Fruit fly (Drosophila melanogaster) whole organism, embryonic: ENCODE results near the gene CG46441.

Experiments used
- Adf1 ChIP-seq: fragments of 200-800 bp; sonication (Bioruptor generic); IDR thresholded peaks from 2 replicates; pipeline ENCODE4 v1.3.6; 2022; ENCODE audit warnings: missing biosample characterization, missing genetic modification characterization
- Atf3 ChIP-seq: fragments of 200-800 bp; sonication (Bioruptor generic); optimal IDR thresholded peaks from 3 replicates; lab custom pipeline; 2016; ENCODE audit warnings: missing biosample characterization, missing genetic modification characterization
- CG10147 ChIP-seq: fragments of 200-800 bp; sonication (Bioruptor generic); optimal IDR thresholded peaks from 2 replicates; lab custom pipeline; 2019; ENCODE audit warnings: missing biosample characterization, mild to moderate bottlenecking, missing genetic modification characterization, moderate library complexity
- CG11504 ChIP-seq: fragments of 200-800 bp; sonication (Bioruptor generic); optimal IDR thresholded peaks from 3 replicates; lab custom pipeline; 2019; ENCODE audit warnings: missing biosample characterization, mild to moderate bottlenecking, missing genetic modification characterization, moderate library complexity
- CG11696 ChIP-seq: fragments of 200-800 bp; sonication (Bioruptor generic); IDR thresholded peaks from 2 replicates; pipeline ENCODE4 v1.3.6; 2022; ENCODE audit warnings: missing biosample characterization, missing genetic modification characterization
- CG1602 ChIP-seq: fragments of 200-800 bp; sonication (Bioruptor generic); optimal IDR thresholded peaks from 3 replicates; lab custom pipeline; 2016; ENCODE audit warnings: missing biosample characterization, missing genetic modification characterization
- CG1603 ChIP-seq: fragments of 200-800 bp; sonication (Bioruptor generic); optimal IDR thresholded peaks from 2 replicates; lab custom pipeline; 2019; ENCODE audit warnings: missing biosample characterization, mild to moderate bottlenecking, missing genetic modification characterization, moderate library complexity
- CG17359 ChIP-seq: fragments of 200-800 bp; sonication (Bioruptor generic); optimal IDR thresholded peaks from 3 replicates; lab custom pipeline; 2018; ENCODE audit warnings: missing biosample characterization, mild to moderate bottlenecking, missing genetic modification characterization, moderate library complexity
- CG4328 ChIP-seq: fragments of 200-800 bp; sonication (Bioruptor generic); optimal IDR thresholded peaks from 3 replicates; lab custom pipeline; 2017; ENCODE audit warnings: missing biosample characterization, missing genetic modification reagents, missing genetic modification characterization
- CG4424 ChIP-seq: fragments of 200-800 bp; sonication (Bioruptor generic); optimal IDR thresholded peaks from 3 replicates; lab custom pipeline; 2016; ENCODE audit warnings: missing biosample characterization, missing genetic modification characterization
- CG4707 ChIP-seq: fragments of 200-800 bp; sonication (Bioruptor generic); optimal IDR thresholded peaks from 2 replicates; lab custom pipeline; 2018; ENCODE audit warnings: missing biosample characterization, mild to moderate bottlenecking, missing genetic modification characterization, moderate library complexity
- CG5953 ChIP-seq: fragments of 200-800 bp; sonication (Bioruptor generic); IDR thresholded peaks from 2 replicates; pipeline ENCODE4 v1.3.6; 2022; ENCODE audit warnings: missing biosample characterization, missing genetic modification characterization
- CG7271 ChIP-seq: fragments of 200-800 bp; sonication (Bioruptor generic); optimal IDR thresholded peaks from 2 replicates; lab custom pipeline; 2018; ENCODE audit warnings: missing biosample characterization, mild to moderate bottlenecking, missing genetic modification characterization, moderate library complexity
- CG7987 ChIP-seq: fragments of 200-800 bp; sonication (Bioruptor generic); optimal IDR thresholded peaks from 2 replicates; lab custom pipeline; 2018; ENCODE audit warnings: missing biosample characterization, mild to moderate bottlenecking, missing genetic modification characterization, moderate library complexity
- CG8944 ChIP-seq: fragments of 200-800 bp; sonication (Bioruptor generic); optimal IDR thresholded peaks from 3 replicates; lab custom pipeline; 2016; ENCODE audit warnings: missing biosample characterization, missing genetic modification characterization
- CG9215 ChIP-seq: fragments of 200-800 bp; sonication (Bioruptor generic); IDR thresholded peaks from 2 replicates; pipeline ENCODE4 v1.3.6; 2022; ENCODE audit warnings: missing biosample characterization, missing genetic modification characterization
- CG9817 ChIP-seq: fragments of 200-800 bp; sonication (Bioruptor generic); optimal IDR thresholded peaks from 2 replicates; lab custom pipeline; 2018; ENCODE audit warnings: missing biosample characterization, mild to moderate bottlenecking, missing genetic modification characterization, moderate library complexity
- D ChIP-seq, 2 experiments: fragments of 200-800 bp in 1 of 2; fragments of >200 bp in 1 of 2; sonication (Bioruptor generic) in 1 of 2; optimal IDR thresholded peaks; 2 replicates in 1 of 2; 3 replicates in 1 of 2; lab custom pipeline; 2017; ENCODE audit warnings: mild to moderate bottlenecking in 1 of 2, missing biosample characterization in 1 of 2, missing genetic modification characterization in 1 of 2, missing genetic modification reagents in 1 of 2
- Dbx ChIP-seq: fragments of 200-800 bp; sonication (Bioruptor generic); IDR thresholded peaks from 3 replicates; pipeline ENCODE4 v1.3.6; 2022; ENCODE audit warnings: missing biosample characterization, missing genetic modification characterization
- Dek ChIP-seq: fragments of 200-800 bp; sonication (Bioruptor generic); optimal IDR thresholded peaks from 3 replicates; lab custom pipeline; 2019; ENCODE audit warnings: missing biosample characterization, mild to moderate bottlenecking, missing genetic modification characterization, moderate library complexity
- Eip74EF ChIP-seq, 2 experiments: fragments of 200-800 bp in 1 of 2; fragments of >200 bp in 1 of 2; sonication (Bioruptor generic) in 1 of 2; optimal IDR thresholded peaks; 2 replicates each; lab custom pipeline; 2017 to 2019; ENCODE audit warnings: missing biosample characterization in 2 of 2, missing genetic modification characterization in 2 of 2, mild to moderate bottlenecking in 1 of 2, moderate library complexity in 1 of 2
- Ravus ChIP-seq: fragments of 200-800 bp; sonication (Bioruptor generic); IDR thresholded peaks from 2 replicates; pipeline ENCODE4 v1.3.6; 2022; ENCODE audit warnings: missing biosample characterization, missing genetic modification characterization
- Six4 ChIP-seq: fragments of 200-800 bp; sonication (Bioruptor generic); optimal IDR thresholded peaks from 2 replicates; lab custom pipeline; 2016; ENCODE audit warnings: missing biosample characterization, missing genetic modification characterization
- Taf1 ChIP-seq: fragments of 200-800 bp; sonication (Bioruptor generic); IDR thresholded peaks from 2 replicates; pipeline ENCODE4 v1.3.6; 2022; ENCODE audit warnings: missing biosample characterization, missing genetic modification characterization
- ase ChIP-seq: fragments of 200-800 bp; sonication (Bioruptor generic); IDR thresholded peaks from 3 replicates; pipeline ENCODE4 v1.3.6; 2022; ENCODE audit warnings: missing biosample characterization, missing genetic modification characterization
- az2 ChIP-seq: fragments of 200-800 bp; sonication (Bioruptor generic); optimal IDR thresholded peaks from 3 replicates; lab custom pipeline; 2016; ENCODE audit warnings: missing biosample characterization, missing genetic modification characterization
- bbx ChIP-seq: fragments of 200-800 bp; sonication (Bioruptor generic); IDR thresholded peaks from 2 replicates; pipeline ENCODE4 v1.3.6; 2022; ENCODE audit warnings: missing biosample characterization, missing genetic modification characterization; ENCODE audit not compliant: partially characterized antibody
- cas ChIP-seq: fragments of 200-800 bp; sonication (Bioruptor generic); IDR thresholded peaks from 2 replicates; pipeline ENCODE4 v1.3.6; 2022; ENCODE audit warnings: missing biosample characterization, missing genetic modification characterization
- cg ChIP-seq: fragments of 200-800 bp; sonication (Bioruptor generic); optimal IDR thresholded peaks from 3 replicates; lab custom pipeline; 2019; ENCODE audit warnings: missing biosample characterization, mild to moderate bottlenecking, missing genetic modification characterization, moderate library complexity
- chif ChIP-seq, 2 experiments: fragments of 200-800 bp; sonication (Bioruptor generic); optimal IDR thresholded peaks; 3 replicates each; lab custom pipeline; 2016; ENCODE audit warnings: missing biosample characterization in 2 of 2, missing genetic modification characterization in 2 of 2
- cwo ChIP-seq: fragments of 200-800 bp; sonication (Bioruptor generic); optimal IDR thresholded peaks from 3 replicates; lab custom pipeline; 2017; ENCODE audit warnings: missing biosample characterization, missing genetic modification characterization, mild to moderate bottlenecking, moderate library complexity, missing genetic modification reagents
- dimm ChIP-seq: fragments of 200-800 bp; sonication (Bioruptor generic); IDR thresholded peaks from 2 replicates; pipeline ENCODE4 v1.3.6; 2022; ENCODE audit warnings: missing biosample characterization, missing genetic modification characterization
- dpn ChIP-seq, 2 experiments: fragments of 200-800 bp; sonication (Bioruptor generic); optimal IDR thresholded peaks; 3 replicates each; lab custom pipeline; 2016; ENCODE audit warnings: missing biosample characterization in 2 of 2, missing genetic modification characterization in 2 of 2
- emc ChIP-seq: fragments of 200-800 bp; sonication (Bioruptor generic); optimal IDR thresholded peaks from 2 replicates; lab custom pipeline; 2016; ENCODE audit warnings: missing biosample characterization, missing genetic modification characterization
- esg ChIP-seq: fragments of 200-800 bp; sonication (Bioruptor generic); conservative IDR thresholded peaks from 2 replicates; pipeline ENCODE4 v1.3.6; 2022; ENCODE audit warnings: missing biosample characterization, missing genetic modification characterization
- eve ChIP-seq, 2 experiments: fragments of >200 bp; optimal IDR thresholded peaks; 2 replicates each; lab custom pipeline; 2017; ENCODE audit warnings: missing biosample characterization in 2 of 2, missing genetic modification characterization in 2 of 2
- fd3F ChIP-seq: fragments of 200-800 bp; sonication (Bioruptor generic); optimal IDR thresholded peaks from 2 replicates; lab custom pipeline; 2018; ENCODE audit warnings: missing biosample characterization, mild to moderate bottlenecking, missing genetic modification characterization, moderate library complexity
- fd64A ChIP-seq: fragments of 200-800 bp; sonication (Bioruptor generic); optimal IDR thresholded peaks from 3 replicates; lab custom pipeline; 2018; ENCODE audit warnings: missing biosample characterization, mild to moderate bottlenecking, missing genetic modification characterization
- gce ChIP-seq: fragments of 200-800 bp; sonication (Bioruptor generic); IDR thresholded peaks from 3 replicates; pipeline ENCODE4 v1.3.6; 2022; ENCODE audit warnings: missing biosample characterization, missing genetic modification characterization
- gfzf ChIP-seq: fragments of 200-800 bp; sonication (Bioruptor generic); optimal IDR thresholded peaks from 2 replicates; lab custom pipeline; 2016; ENCODE audit warnings: missing biosample characterization, mild to moderate bottlenecking, missing genetic modification characterization, moderate library complexity
- gsb ChIP-seq: fragments of 200-800 bp; sonication (Bioruptor generic); IDR thresholded peaks from 2 replicates; pipeline ENCODE4 v1.3.6; 2022; ENCODE audit warnings: missing biosample characterization, missing genetic modification characterization
- org-1 ChIP-seq: fragments of 200-800 bp; sonication (Bioruptor generic); optimal IDR thresholded peaks from 2 replicates; lab custom pipeline; 2017; ENCODE audit warnings: missing biosample characterization, missing genetic modification characterization
- scrt ChIP-seq: fragments of 200-800 bp; sonication (Bioruptor generic); optimal IDR thresholded peaks from 2 replicates; lab custom pipeline; 2018; ENCODE audit warnings: missing biosample characterization, mild to moderate bottlenecking, missing genetic modification characterization, moderate library complexity
- sna ChIP-seq: fragments of 200-800 bp; sonication (Bioruptor generic); IDR thresholded peaks from 2 replicates; pipeline ENCODE4 v1.3.6; 2022; ENCODE audit warnings: missing biosample characterization, missing genetic modification characterization; ENCODE audit not compliant: partially characterized antibody
- sr ChIP-seq: fragments of 200-800 bp; sonication (Bioruptor generic); IDR thresholded peaks from 3 replicates; pipeline ENCODE4 v1.3.6; 2022; ENCODE audit warnings: missing biosample characterization, missing genetic modification characterization
- tgo ChIP-seq: fragments of 200-800 bp; sonication (Bioruptor generic); IDR thresholded peaks from 3 replicates; pipeline ENCODE4 v1.3.6; 2022; ENCODE audit warnings: missing biosample characterization, missing genetic modification characterization
- tin ChIP-seq: fragments of 200-800 bp; sonication (Bioruptor generic); optimal IDR thresholded peaks from 3 replicates; lab custom pipeline; 2016; ENCODE audit warnings: missing biosample characterization, missing genetic modification characterization
- zfh1 ChIP-seq: fragments of 200-800 bp; sonication (Bioruptor generic); IDR thresholded peaks from 3 replicates; pipeline ENCODE4 v1.3.6; 2022; ENCODE audit warnings: missing biosample characterization, missing genetic modification characterization

The CG46441 gene

dm6 chr3R:20549855-20550603 is 48.2 kb upstream of the CG46441 start (continued):
- TF ChIP-seq sr (GFP tag; lab: Robert Waterston, UW) = 0 out of 3 replicates have a peak, but pooled peaks have one; percentile 10
- peak; percentile 91 for TF ChIP-seq CG11504 (tag; lab: Kevin White, UChicago)
- peak; percentile 64 for TF ChIP-seq CG5953 (GFP tag; lab: Robert Waterston, UW)
- TF ChIP-seq CG7987 (GFP tag; lab: Kevin White, UChicago) = peak; percentile 47
- peak; percentile 81 for TF ChIP-seq scrt (GFP tag; lab: Kevin White, UChicago)
- TF ChIP-seq CG7271 (tag; lab: Kevin White, UChicago) = no peak
- TF ChIP-seq sna (GFP tag; lab: Robert Waterston, UW) = no peak
- TF ChIP-seq Dek (tag; lab: Kevin White, UChicago) = peak; percentile 67
- peak; percentile 18 for TF ChIP-seq Atf3 (GFP tag; lab: Kevin White, UChicago)
- peak; percentile 17 for TF ChIP-seq CG4707
- peak; percentile 84 for TF ChIP-seq CG10147 (GFP tag; lab: Kevin White, UChicago)
- no peak for TF ChIP-seq D (optimal IDR thresholded peaks at IDR 0.05; lab: Kevin White, UChicago)
- peak; percentile 85 for TF ChIP-seq D (GFP tag; optimal IDR thresholded peaks at IDR 0.05; lab: Kevin White, UChicago)
- peak; percentile 48; the same call in 1 of the 2 replicates for TF ChIP-seq Taf1 (GFP tag; lab: Robert Waterston, UW)
- TF ChIP-seq esg (GFP tag; lab: Robert Waterston, UW) = peak; percentile 85
- TF ChIP-seq fd64A (GFP tag; lab: Kevin White, UChicago) = no peak
- TF ChIP-seq bbx (GFP tag; lab: Robert Waterston, UW) = no peak
- peak; percentile 40; the same call in 1 of the 2 replicates for TF ChIP-seq Ravus (GFP tag; lab: Robert Waterston, UW)
- peak; percentile 72; the same call in 1 of the 2 replicates for TF ChIP-seq CG11696 (GFP tag; lab: Robert Waterston, UW)
- TF ChIP-seq gfzf (GFP tag; lab: Kevin White, UChicago) = no peak
- TF ChIP-seq az2 (GFP tag; lab: Kevin White, UChicago) = peak; percentile 85
- peak; percentile 84 for TF ChIP-seq gsb (GFP tag; lab: Robert Waterston, UW)
- TF ChIP-seq Dbx = peak; percentile 90
- peak; percentile 20 to 78 for TF ChIP-seq dpn (GFP tag; optimal IDR thresholded peaks at IDR 0.05; lab: Kevin White, UChicago)
- peak; percentile 73 for TF ChIP-seq Six4
- TF ChIP-seq cas (GFP tag; lab: Robert Waterston, UW) = peak; percentile 25; the same call in 1 of the 2 replicates
- peak; percentile 42 for TF ChIP-seq CG1603 (tag; lab: Kevin White, UChicago)
- no peak for TF ChIP-seq emc (GFP tag; lab: Kevin White, UChicago)
- TF ChIP-seq CG1602 (GFP tag; lab: Kevin White, UChicago) = peak; percentile 81
- 0 out of 3 replicates have a peak, but pooled peaks have one; percentile 20 for TF ChIP-seq gce (GFP tag; lab: Robert Waterston, UW)
- peak; percentile 88 for TF ChIP-seq CG17359 (tag; lab: Kevin White, UChicago)
- TF ChIP-seq Eip74EF (GFP tag; optimal IDR thresholded peaks at IDR 0.05; lab: Kevin White, UChicago) = peak in 1 of 2 experiments; percentile 64
- peak; percentile 50 for TF ChIP-seq dimm (GFP tag; lab: Robert Waterston, UW)
- TF ChIP-seq CG9215 (GFP tag; lab: Robert Waterston, UW) = peak; percentile 74
- TF ChIP-seq CG4424 = peak; percentile 89
- TF ChIP-seq eve (GFP tag; optimal IDR thresholded peaks at IDR 0.05; lab: Kevin White, UChicago) = peak in 1 of 2 experiments; percentile 94
- TF ChIP-seq ase (GFP tag; lab: Robert Waterston, UW) = peak; percentile 70; the same call in 2 of the 3 replicates
- TF ChIP-seq CG8944 (GFP tag; lab: Kevin White, UChicago) = no peak
- peak; percentile 88 for TF ChIP-seq CG9817 (tag; lab: Kevin White, UChicago)
- TF ChIP-seq CG4328 (GFP tag; lab: Kevin White, UChicago) = peak; percentile 73
- peak; percentile 77 for TF ChIP-seq fd3F (GFP tag; lab: Kevin White, UChicago)
- peak; percentile 85 for TF ChIP-seq tin (GFP tag; lab: Kevin White, UChicago)
- peak; percentile 72 for TF ChIP-seq org-1 (GFP tag; lab: Kevin White, UChicago)
- TF ChIP-seq Adf1 (GFP tag; lab: Robert Waterston, UW) = peak; percentile 75
- TF ChIP-seq zfh1 (GFP tag; lab: Robert Waterston, UW) = peak; percentile 89
- peak; percentile 92 for TF ChIP-seq cwo (GFP tag; lab: Kevin White, UChicago)
- peak in 1 of 2 experiments; percentile 52 for TF ChIP-seq chif (GFP tag; optimal IDR thresholded peaks at IDR 0.05; lab: Kevin White, UChicago)
- TF ChIP-seq tgo = peak; percentile 89
- no peak for TF ChIP-seq cg (GFP tag; lab: Kevin White, UChicago)
